Worm (Caenorhabditis elegans): Measurements from ENCODE around the gene srh-76.
A peak's percentile ranks its signal among the peaks of the same experiment; 100 is the strongest.

Gene srh-76

DNA sequence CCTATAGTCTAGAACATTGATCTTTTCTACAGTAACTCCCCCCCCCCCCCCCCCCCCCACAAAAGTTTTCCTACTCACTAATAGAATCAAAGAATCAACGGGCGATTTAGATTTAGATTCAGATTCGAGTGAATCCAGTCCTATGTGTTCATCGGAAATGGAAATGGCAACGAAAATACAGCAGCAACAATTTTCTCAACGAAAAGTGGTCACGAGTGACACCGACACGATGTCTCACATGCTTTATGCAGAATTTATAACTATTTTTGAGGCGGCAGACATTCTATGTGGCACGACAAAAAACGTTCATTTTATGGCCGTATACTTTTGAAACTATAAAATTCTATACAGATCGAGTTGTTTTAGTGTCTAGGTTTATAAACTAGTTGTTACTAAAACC is 11.5 kb downstream of the srh-76 start:
- TF ChIP-seq him-1 (tag; optimal IDR thresholded peaks at IDR 0.05): no peak

DNA sequence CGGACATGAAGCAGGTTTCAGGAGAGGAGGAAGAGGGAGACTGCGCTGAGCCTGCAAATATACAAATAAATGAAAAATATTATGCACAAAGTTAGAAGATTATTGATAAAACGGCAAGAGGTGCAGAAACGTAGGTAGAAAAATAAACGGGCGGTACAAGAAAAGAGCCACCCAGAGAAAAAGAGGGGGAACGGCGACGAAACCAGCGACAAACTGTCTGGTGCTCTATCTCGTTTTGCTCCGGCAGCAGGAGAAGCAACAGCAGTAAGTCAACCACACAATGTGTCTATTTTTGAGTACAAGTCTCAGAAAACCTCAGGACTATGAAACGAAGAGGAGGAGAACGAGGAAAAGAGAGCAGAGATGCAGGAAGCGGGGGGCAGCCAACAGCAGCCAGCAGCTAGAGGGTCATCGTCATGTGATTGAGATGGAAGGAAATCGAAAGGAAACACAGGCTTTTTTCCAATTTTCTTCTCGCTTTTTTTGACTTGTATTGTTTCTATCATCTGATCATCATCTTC is 12.1 kb downstream of the srh-76 start, which contains the start of gene F26F12.3:
Gene F26F12.3, minus strand, starts transcription at position 51 of the 521 bp plus-strand sequence.
- no peak for TF ChIP-seq dao-5 (tag; optimal IDR thresholded peaks at IDR 0.05)
- TF ChIP-seq W03F9.2 (tag; optimal IDR thresholded peaks at IDR 0.05): peak; percentile 29
- no peak for TF ChIP-seq him-1 (tag; optimal IDR thresholded peaks at IDR 0.05)

DNA sequence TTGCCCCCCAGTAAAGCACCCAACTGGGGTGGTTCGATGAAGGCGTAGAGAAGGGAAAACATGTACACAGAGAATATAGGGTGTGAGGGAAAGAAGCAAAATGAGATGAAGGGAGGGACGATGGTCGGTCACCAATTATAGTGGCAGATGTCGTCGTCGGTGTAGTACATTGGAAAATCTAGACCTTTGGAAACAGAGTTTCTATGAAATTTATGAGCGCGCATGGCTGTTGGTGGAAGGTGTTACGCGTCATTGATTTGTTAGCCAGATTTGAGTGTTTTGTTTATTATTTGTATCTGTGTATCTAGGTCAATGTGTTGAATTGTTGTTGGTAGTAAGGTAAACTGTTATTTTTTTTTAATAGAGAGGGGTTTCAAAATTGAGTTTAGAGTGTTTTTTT is 13.1 kb downstream of the srh-76 start:
- TF ChIP-seq W03F9.2 (tag; optimal IDR thresholded peaks at IDR 0.05) (no peak), dao-5 (tag; optimal IDR thresholded peaks at IDR 0.05) (no peak), him-1 (tag; optimal IDR thresholded peaks at IDR 0.05) (no peak)

DNA sequence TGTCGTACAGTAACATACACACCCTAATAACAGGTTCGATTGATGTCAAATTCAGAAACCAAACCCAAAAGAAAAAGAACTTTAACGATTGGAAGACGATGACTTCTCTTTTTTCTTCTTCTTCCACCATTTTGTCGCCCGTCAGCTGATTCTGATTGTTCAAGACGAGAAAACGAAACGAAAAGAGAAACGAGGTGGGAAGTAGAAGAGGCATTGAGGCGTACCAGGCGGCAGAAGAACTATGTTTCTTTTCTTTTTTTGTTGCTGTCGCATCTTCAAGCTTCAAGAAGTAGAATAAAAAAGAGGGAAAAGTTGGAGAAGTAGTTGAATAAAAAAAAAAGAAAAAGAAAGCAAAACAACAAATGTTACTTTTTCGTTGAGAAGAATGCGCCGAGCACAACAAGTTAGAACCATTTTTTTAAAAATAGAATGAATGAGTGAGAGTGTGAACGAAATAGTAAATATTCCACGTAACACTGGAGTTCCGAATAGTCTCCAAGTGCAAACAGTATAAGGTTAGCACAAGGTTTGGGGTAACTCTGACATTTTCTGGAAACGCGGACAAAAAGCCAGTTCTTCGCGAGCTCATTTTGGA is 14.5 kb downstream of the srh-76 start:
- TF ChIP-seq him-1 (tag; optimal IDR thresholded peaks at IDR 0.05) (no peak), W03F9.2 (tag; optimal IDR thresholded peaks at IDR 0.05) (no peak), dao-5 (tag; optimal IDR thresholded peaks at IDR 0.05) (no peak)

DNA sequence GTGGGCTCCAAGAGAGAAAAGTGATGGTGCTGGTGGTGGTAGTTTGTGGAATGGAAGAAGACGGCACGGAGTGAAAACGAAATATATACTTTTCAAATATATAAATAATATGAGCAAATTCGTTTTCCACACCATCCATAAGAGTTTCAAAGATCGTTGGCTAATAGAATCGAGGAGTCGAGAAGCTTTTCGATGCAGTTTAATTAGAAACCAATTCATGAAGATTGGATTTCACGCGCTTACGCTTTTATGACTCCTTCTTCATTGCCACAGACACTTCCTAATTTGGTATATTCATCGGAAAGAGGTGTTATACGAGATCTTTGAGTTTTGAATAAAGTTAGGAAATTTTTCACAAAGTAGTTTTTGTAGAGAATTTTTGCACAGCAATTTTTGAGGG is 17.0 kb downstream of the srh-76 start:
- TF ChIP-seq W03F9.2 (tag; optimal IDR thresholded peaks at IDR 0.05): no peak
- TF ChIP-seq him-1 (tag; optimal IDR thresholded peaks at IDR 0.05): no peak
- TF ChIP-seq dao-5 (tag; optimal IDR thresholded peaks at IDR 0.05): no peak

DNA sequence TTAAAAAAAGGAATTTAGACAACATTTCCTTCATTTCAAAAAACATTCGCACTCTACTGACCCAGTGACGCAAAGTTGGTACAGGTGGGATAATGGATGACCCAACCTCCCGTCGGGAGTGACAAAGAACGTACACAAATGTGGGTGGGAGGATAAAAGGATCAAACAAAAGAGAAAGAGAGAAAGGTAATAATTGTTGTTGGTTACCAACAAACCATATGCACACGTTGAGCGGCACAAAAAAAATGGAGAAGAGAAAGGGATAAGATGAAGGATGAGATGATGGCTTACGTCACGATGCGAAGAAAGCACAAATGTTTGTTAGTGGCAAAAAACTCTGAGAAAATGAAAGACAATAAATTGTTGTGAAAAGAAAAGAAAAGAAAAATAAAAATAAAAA is 18.0 kb downstream of the srh-76 start:
- TF ChIP-seq W03F9.2 (tag; optimal IDR thresholded peaks at IDR 0.05) (no peak), dao-5 (tag; optimal IDR thresholded peaks at IDR 0.05) (no peak), him-1 (tag; optimal IDR thresholded peaks at IDR 0.05) (no peak)

DNA sequence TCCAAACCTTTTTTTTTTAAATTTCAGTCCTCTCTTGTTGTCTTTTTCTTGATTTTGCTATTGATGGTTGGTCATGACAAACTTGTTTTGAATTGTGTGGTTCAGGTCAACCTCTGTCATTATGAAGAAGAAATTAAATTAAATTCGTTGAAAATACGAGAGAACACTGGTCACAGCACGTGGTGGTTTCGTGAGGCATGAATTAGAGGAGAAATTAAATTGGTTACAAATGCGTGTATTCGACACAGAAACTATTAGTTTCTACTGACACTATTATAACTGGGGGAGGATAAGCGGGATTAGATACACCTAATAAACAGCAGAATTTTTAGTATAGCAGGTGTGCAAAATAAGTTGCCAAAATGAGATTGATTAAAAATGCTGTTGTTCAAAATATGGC is 18.5 kb downstream of the srh-76 start:
- TF ChIP-seq dao-5 (tag; optimal IDR thresholded peaks at IDR 0.05): no peak
- no peak for TF ChIP-seq W03F9.2 (tag; optimal IDR thresholded peaks at IDR 0.05)

DNA sequence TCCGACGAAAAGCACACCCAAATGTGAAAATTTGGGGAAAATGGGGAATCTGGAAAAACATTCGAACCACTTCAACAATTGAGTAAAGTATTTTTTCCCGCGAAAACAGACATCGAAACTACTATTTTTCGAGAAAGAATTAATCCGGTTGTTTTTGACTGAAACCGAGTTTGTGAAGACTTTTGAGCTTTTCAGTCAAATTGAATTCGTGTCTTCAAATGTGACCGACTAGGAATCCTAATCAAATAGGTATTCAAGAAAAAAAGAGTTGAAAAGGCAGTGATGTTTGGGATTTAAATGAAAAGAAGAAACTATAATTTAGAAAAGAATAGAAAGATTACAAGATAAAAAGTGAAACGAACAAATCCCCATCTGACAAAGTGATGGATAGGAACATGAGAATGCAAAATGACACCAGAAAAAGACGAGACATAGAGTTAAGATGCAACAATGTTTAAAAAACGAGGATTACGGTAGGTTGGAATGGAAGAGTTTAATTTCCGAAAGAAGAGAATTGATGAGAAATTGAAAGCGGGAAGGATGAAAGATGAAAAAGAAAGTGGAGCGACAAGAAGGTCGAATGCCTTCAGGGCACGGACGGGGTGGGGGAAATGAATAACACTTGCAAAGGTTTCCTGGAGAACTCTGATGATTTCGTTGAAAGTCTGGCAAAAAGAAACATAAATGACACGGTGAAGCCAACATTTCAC is 29.0 kb downstream of the srh-76 start, which contains the start of gene F26F12.8:
Gene F26F12.8, minus strand, starts transcription at position 51 of the 710 bp plus-strand sequence.
- TF ChIP-seq him-1 (tag; optimal IDR thresholded peaks at IDR 0.05): no peak
- TF ChIP-seq W03F9.2 (tag; optimal IDR thresholded peaks at IDR 0.05): no peak
- no peak for TF ChIP-seq dao-5 (tag; optimal IDR thresholded peaks at IDR 0.05)

DNA sequence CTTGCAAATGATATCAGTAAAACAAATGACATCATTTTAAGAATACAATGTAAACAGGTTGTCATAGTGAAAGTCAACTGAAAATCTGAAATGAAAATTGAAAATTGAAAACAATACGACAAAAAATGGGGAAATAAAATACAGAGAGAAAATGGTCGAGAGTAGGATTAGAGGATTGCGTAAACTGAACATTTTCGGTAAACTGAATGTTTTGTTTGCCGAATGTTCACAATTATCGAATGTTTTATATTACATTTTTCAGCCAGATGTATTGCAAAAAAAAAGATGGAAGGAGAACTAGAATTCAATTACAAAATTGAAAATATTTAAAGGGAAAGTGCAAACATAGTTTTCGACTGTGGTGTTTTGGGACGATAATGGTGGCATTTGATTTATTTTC is 31.5 kb downstream of the srh-76 start, which contains the start of gene F26F12.5:
Gene F26F12.5, minus strand, starts transcription at position 101 of the 400 bp plus-strand sequence.
- TF ChIP-seq W03F9.2 (tag; optimal IDR thresholded peaks at IDR 0.05): no peak
- no peak for TF ChIP-seq dao-5 (tag; optimal IDR thresholded peaks at IDR 0.05)
- no peak for TF ChIP-seq him-1 (tag; optimal IDR thresholded peaks at IDR 0.05)

DNA sequence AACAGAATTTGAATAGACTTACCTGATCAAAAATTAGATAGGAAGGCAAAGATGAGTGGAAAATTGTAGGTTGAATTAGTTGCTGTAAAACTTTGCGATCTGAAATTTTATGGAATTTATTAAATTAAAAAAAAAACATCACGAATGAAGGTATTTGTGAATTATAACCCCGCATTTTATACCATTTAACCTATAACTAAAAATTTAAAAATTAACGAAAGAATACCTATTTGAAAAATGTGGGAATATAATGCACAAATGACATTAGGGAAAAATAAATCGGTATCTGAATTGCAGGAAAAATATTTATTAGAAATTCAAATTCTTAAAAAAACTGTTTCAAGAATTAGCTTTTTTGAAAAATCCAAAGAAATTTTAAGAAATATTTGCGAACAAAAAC is 35.6 kb downstream of the srh-76 start, which contains the start of gene F26F12.4:
Gene F26F12.4, minus strand, starts transcription at position 101 of the 400 bp plus-strand sequence.
- TF ChIP-seq dao-5 (tag; optimal IDR thresholded peaks at IDR 0.05) (no peak), W03F9.2 (tag; optimal IDR thresholded peaks at IDR 0.05) (no peak), him-1 (tag; optimal IDR thresholded peaks at IDR 0.05) (no peak)

DNA sequence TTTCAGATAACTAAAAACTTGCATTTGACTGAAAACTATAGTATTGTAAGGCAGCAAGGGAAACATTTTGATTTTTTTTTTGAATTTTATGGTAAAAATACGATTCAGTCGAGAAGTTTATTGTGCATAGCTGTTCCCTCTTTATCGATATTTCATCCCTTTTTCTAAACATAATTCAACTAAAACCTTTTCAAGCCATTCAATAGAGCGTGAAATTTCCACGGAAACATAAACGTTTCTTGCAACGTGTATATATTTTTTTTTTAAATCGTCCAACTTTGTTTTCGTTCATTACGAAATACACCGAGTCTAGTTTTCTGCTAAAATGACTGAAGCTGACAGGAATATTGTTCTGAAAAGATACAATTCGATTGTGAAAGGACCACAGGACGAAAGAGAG is 38.1 kb downstream of the srh-76 start, which contains the start of gene C02G6.2:
Gene C02G6.2, plus strand, starts transcription at position 301 of the 400 bp plus-strand sequence.
- no peak for TF ChIP-seq him-1 (tag; optimal IDR thresholded peaks at IDR 0.05)
- TF ChIP-seq W03F9.2 (tag; optimal IDR thresholded peaks at IDR 0.05): no peak
- TF ChIP-seq dao-5 (tag; optimal IDR thresholded peaks at IDR 0.05): no peak

DNA sequence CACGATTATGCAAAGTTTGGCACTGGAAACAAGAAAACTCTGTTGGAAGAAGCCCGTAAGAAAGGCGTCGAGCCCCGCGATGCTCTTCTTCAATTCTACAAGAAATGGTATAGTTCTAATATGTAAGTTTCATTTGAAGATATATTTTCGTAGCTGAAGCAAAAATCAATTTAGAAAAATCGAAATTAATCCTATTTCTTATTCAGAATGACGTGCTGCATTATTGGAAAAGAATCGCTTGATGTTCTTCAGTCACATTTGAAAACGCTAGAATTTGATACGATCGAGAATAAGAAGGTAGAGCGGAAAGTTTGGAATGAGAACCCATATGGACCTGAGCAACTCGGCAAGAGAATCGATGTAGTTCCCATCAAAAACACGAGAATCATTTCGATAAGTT is 43.3 kb downstream of the srh-76 start:
- no peak for TF ChIP-seq W03F9.2 (tag; optimal IDR thresholded peaks at IDR 0.05)
- no peak for TF ChIP-seq him-1 (tag; optimal IDR thresholded peaks at IDR 0.05)
- no peak for TF ChIP-seq dao-5 (tag; optimal IDR thresholded peaks at IDR 0.05)

DNA sequence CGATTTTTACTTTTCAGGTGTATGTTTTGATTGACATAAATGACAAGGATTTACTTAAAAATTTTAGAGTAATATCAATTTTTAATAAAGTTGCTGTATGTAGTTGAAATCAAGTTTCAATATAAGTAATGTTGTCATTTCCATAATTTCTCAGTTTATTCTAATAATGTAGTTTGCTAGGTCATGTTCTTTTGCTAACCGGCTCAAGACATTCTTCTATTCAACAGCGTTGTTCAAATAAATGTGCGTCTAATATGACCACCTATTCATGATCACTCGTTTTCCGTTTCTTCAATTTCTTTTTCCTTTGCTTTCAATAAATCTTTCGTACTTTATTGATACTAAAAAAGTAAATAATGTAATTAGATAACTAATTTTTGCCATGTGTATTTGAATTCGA is 46.4 kb downstream of the srh-76 start, which contains the start of gene C02G6.3:
Gene C02G6.3, plus strand, starts transcription at position 301 of the 400 bp plus-strand sequence.
- TF ChIP-seq W03F9.2 (tag; optimal IDR thresholded peaks at IDR 0.05) (no peak), him-1 (tag; optimal IDR thresholded peaks at IDR 0.05) (no peak), dao-5 (tag; optimal IDR thresholded peaks at IDR 0.05) (no peak)

DNA sequence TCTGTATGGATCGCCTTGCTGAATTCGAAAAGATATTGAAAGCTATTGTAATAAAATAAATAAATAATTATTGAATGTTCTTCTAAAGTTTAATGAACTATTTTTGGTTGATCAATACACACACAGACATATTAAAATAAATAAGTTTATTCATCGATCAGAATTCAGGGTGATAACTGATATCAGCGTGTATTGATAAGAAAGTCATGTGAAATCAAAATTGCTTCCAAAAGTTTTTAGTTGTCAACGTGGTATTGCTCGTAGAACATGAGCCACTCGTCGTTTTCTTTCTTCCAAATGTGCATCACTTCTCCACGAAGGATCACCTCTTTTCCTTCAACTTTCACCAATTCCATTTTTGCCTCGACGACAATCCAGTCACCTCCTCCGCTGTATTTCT is 48.8 kb downstream of the srh-76 start:
- TF ChIP-seq W03F9.2 (tag; optimal IDR thresholded peaks at IDR 0.05) (no peak), him-1 (tag; optimal IDR thresholded peaks at IDR 0.05) (no peak)
